Worm (Caenorhabditis elegans): ENCODE measurements around the gene gcy-8.
A peak's percentile ranks its signal among the peaks of the same experiment; 100 is the strongest.

DNA sequence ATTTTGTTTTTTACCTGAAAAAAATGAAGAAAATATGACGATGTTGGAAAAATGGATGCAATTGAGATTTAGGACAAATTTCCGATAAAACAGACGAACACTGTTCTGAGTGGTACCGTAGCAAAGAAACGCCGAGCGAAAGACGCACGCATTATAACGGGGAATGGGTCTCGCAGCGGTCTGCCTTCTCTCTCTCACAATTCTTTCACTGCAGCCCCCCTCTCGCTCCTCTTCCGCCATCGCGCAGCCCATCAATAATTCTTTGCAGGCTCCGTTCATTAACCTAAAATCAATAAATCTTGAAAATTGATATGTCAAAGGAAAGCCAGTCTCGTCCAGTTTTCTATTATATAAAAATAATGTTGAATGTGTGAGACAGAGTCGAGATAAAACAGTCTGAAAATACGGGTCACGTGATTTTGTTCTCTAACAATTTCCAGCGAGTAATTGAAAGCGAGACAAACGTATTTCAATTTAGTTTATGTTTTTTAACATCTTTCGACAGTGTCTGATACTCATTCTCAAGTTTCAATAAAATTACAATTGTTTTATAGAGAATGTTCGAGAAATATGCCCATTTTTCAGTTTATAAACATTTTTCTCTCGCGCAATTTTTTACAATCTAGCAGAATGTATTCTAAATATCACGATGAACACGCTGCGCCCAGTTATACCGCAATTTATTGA is 18.4 kb upstream of the gcy-8 start:
- TF ChIP-seq R02D3.7 (tag; optimal IDR thresholded peaks at IDR 0.05) (no peak), lsy-2 (tag; optimal IDR thresholded peaks at IDR 0.05) (peak in 1 of 2 experiments; percentile 52), nhr-11 (tag; optimal IDR thresholded peaks at IDR 0.05) (no peak), fos-1 (tag; optimal IDR thresholded peaks at IDR 0.05) (no peak), aha-1 (tag) (no peak), nhr-6 (tag; optimal IDR thresholded peaks at IDR 0.05) (no peak), mep-1 (tag; optimal IDR thresholded peaks at IDR 0.05) (peak; percentile 31), madf-9 (GFP tag; conservative IDR thresholded peaks at IDR 0.05) (no peak)
